Worm (Caenorhabditis elegans): Measurements from ENCODE around the gene spp-8.

ce11 chrIV:8488043-8488442 is 6.6 kb downstream of the spp-8 start:
- no peak for TF ChIP-seq dao-5 (tag; optimal IDR thresholded peaks at IDR 0.05)
- TF ChIP-seq him-1 (tag; optimal IDR thresholded peaks at IDR 0.05) = no peak

All from whole organism, L4/young adult.